Worm (Caenorhabditis elegans) whole organism, L4 larva: ENCODE measurements around the gene F21C10.3.

Experiments used
- D1046.2 ChIP-seq: fragments of 200-800 bp; sonication (Bioruptor generic); IDR thresholded peaks from 2 replicates; pipeline ENCODE4 v1.3.6; 2022; ENCODE audit warnings: missing genetic modification characterization, missing compliant biosample characterization
- R02D3.7 ChIP-seq: fragments of 150-350 bp; sonication (generic microtip); optimal IDR thresholded peaks from 3 replicates; lab custom pipeline; 2014; ENCODE audit warnings: missing biosample characterization, missing genetic modification characterization
- T20F7.1 ChIP-seq: fragments of 200-800 bp; sonication (Bioruptor generic); optimal IDR thresholded peaks from 2 replicates; lab custom pipeline; 2018; ENCODE audit warnings: mild to moderate bottlenecking, missing genetic modification characterization, missing compliant biosample characterization
- Y5F2A.4 ChIP-seq: fragments of 200-800 bp; sonication (Bioruptor generic); optimal IDR thresholded peaks from 2 replicates; lab custom pipeline; 2018; ENCODE audit warnings: mild to moderate bottlenecking, missing genetic modification characterization, missing compliant biosample characterization
- ZK546.5 ChIP-seq, 2 experiments: sonication (generic microtip); optimal IDR thresholded peaks; 2 replicates each; lab custom pipeline; 2017; ENCODE audit warnings: missing biosample characterization in 2 of 2, missing genetic modification characterization in 2 of 2
- aha-1 ChIP-seq: fragments of 150-350 bp; peaks from one replicate; lab custom pipeline; 2014; ENCODE audit warnings: missing biosample characterization, missing genetic modification characterization
- aly-2 ChIP-seq: sonication (generic microtip); optimal IDR thresholded peaks from 2 replicates; lab custom pipeline; 2018; ENCODE audit warnings: missing biosample characterization, missing genetic modification characterization
- ama-1 ChIP-seq: fragments of 150-350 bp; optimal IDR thresholded peaks from 2 replicates; lab custom pipeline; 2014; ENCODE audit warnings: inconsistent platforms, mixed read lengths
- ceh-62 ChIP-seq: sonication (generic microtip); optimal IDR thresholded peaks from 2 replicates; lab custom pipeline; 2017; ENCODE audit warnings: missing biosample characterization, missing genetic modification characterization
- cey-2 ChIP-seq: sonication (generic microtip); optimal IDR thresholded peaks from 3 replicates; lab custom pipeline; 2017; ENCODE audit warnings: missing genetic modification characterization, mild to moderate bottlenecking, missing compliant biosample characterization, antibody characterized with exemption, borderline replicate concordance; ENCODE audit not compliant: insufficient read depth
- daf-16 ChIP-seq, 3 experiments: sonication (generic microtip); optimal IDR thresholded peaks; 2 replicates each; lab custom pipeline; 2016 to 2017; ENCODE audit warnings: missing genetic modification characterization in 3 of 3, missing genetic modification reagents in 3 of 3, mild to moderate bottlenecking in 2 of 3, missing compliant biosample characterization in 2 of 3, missing biosample characterization in 1 of 3, moderate library complexity in 1 of 3
- daf-19 ChIP-seq: fragments of 200-800 bp; sonication (Bioruptor generic); conservative IDR thresholded peaks from 2 replicates; pipeline ENCODE4 v1.3.6; 2022; ENCODE audit warnings: missing genetic modification characterization, missing compliant biosample characterization
- daf-8 ChIP-seq: fragments of 200-800 bp; sonication (Bioruptor generic); IDR thresholded peaks from 2 replicates; pipeline ENCODE4 v1.3.6; 2022; ENCODE audit warnings: missing genetic modification characterization, missing compliant biosample characterization
- dmd-6 ChIP-seq: fragments of 200-800 bp; sonication (Bioruptor generic); IDR thresholded peaks from 2 replicates; pipeline ENCODE4 v1.3.6; 2022; ENCODE audit warnings: missing genetic modification reagents, missing genetic modification characterization, missing compliant biosample characterization
- dmd-8 ChIP-seq: fragments of 200-800 bp; sonication (Bioruptor generic); IDR thresholded peaks from 2 replicates; pipeline ENCODE4 v1.3.6; 2022; ENCODE audit warnings: missing genetic modification characterization, missing compliant biosample characterization
- dve-1 ChIP-seq: sonication (generic microtip); optimal IDR thresholded peaks from 2 replicates; lab custom pipeline; 2017; ENCODE audit warnings: antibody characterized with exemption, mild to moderate bottlenecking, missing genetic modification characterization, missing compliant biosample characterization; ENCODE audit not compliant: insufficient read depth
- hif-1 ChIP-seq, 2 experiments: sonication (generic microtip); optimal IDR thresholded peaks; 2 replicates each; lab custom pipeline; 2016 to 2017; ENCODE audit warnings: missing compliant biosample characterization in 2 of 2, missing genetic modification characterization in 2 of 2, missing genetic modification reagents in 2 of 2, missing genotype in 2 of 2, mild to moderate bottlenecking in 1 of 2
- hlh-11 ChIP-seq: fragments of 200-800 bp; sonication (Bioruptor generic); optimal IDR thresholded peaks from 2 replicates; lab custom pipeline; 2018; ENCODE audit warnings: mild to moderate bottlenecking, missing genetic modification characterization, missing compliant biosample characterization
- hlh-30 ChIP-seq: sonication (generic microtip); optimal IDR thresholded peaks from 2 replicates; lab custom pipeline; 2017; ENCODE audit warnings: antibody characterized with exemption, mild to moderate bottlenecking, missing genetic modification characterization, missing compliant biosample characterization; ENCODE audit not compliant: insufficient read depth
- hmg-1.1 ChIP-seq: fragments of 200-800 bp; sonication (Bioruptor generic); IDR thresholded peaks from 2 replicates; pipeline ENCODE4 v1.3.6; 2022; ENCODE audit warnings: missing genetic modification reagents, missing genetic modification characterization, missing compliant biosample characterization
- lim-7 ChIP-seq: fragments of 200-800 bp; sonication (Bioruptor generic); IDR thresholded peaks from 2 replicates; pipeline ENCODE4 v1.3.6; 2022; ENCODE audit warnings: missing genetic modification characterization, missing compliant biosample characterization
- lin-39 ChIP-seq: fragments of 150-350 bp; optimal IDR thresholded peaks from 2 replicates; lab custom pipeline; 2014; ENCODE audit warnings: missing biosample characterization, missing genetic modification reagents, missing genetic modification characterization
- madf-9 ChIP-seq: fragments of 200-800 bp; sonication (Bioruptor generic); conservative IDR thresholded peaks from 2 replicates; pipeline ENCODE4 v1.3.6; 2022; ENCODE audit warnings: missing genetic modification reagents, missing genetic modification characterization, missing compliant biosample characterization
- mdl-1 ChIP-seq, 2 experiments: fragments of 150-350 bp in 1 of 2; sonication (generic microtip) in 1 of 2; optimal IDR thresholded peaks; 2 replicates each; lab custom pipeline; 2014 to 2017; ENCODE audit warnings: missing biosample characterization in 2 of 2, missing genetic modification characterization in 2 of 2
- mdt-29 ChIP-seq: fragments of 200-800 bp; sonication (Bioruptor generic); IDR thresholded peaks from 2 replicates; pipeline ENCODE4 v1.3.6; 2022; ENCODE audit warnings: missing genetic modification reagents, missing genetic modification characterization, missing compliant biosample characterization
- mep-1 ChIP-seq: fragments of 150-350 bp; sonication (generic microtip); optimal IDR thresholded peaks from 3 replicates; lab custom pipeline; 2014; ENCODE audit warnings: missing biosample characterization, missing genetic modification characterization
- mes-2 ChIP-seq: sonication (generic microtip); optimal IDR thresholded peaks from 2 replicates; lab custom pipeline; 2016; ENCODE audit warnings: missing genotype, mild to moderate bottlenecking, missing genetic modification characterization, missing compliant biosample characterization; ENCODE audit not compliant: poor library complexity, severe bottlenecking
- nhr-28 ChIP-seq: fragments of 150-350 bp; optimal IDR thresholded peaks from 2 replicates; lab custom pipeline; 2014; ENCODE audit warnings: missing biosample characterization, missing genetic modification characterization
- nhr-42 ChIP-seq: fragments of 200-800 bp; sonication (Bioruptor generic); IDR thresholded peaks from 2 replicates; pipeline ENCODE4 v1.3.6; 2022; ENCODE audit warnings: missing genetic modification characterization, missing compliant biosample characterization
- nhr-6 ChIP-seq: fragments of 150-350 bp; optimal IDR thresholded peaks from 2 replicates; lab custom pipeline; 2014; ENCODE audit warnings: missing biosample characterization, missing genetic modification characterization
- nhr-77 ChIP-seq: fragments of 150-350 bp; optimal IDR thresholded peaks from 2 replicates; lab custom pipeline; 2014; ENCODE audit warnings: missing biosample characterization, missing genetic modification characterization
- pha-4 ChIP-seq, 2 experiments: fragments of 150-350 bp in 1 of 2; fragments of 200-800 bp in 1 of 2; sonication (Bioruptor generic) in 1 of 2; IDR thresholded peaks in 1 of 2; optimal IDR thresholded peaks in 1 of 2; 2 replicates each; pipeline versions ENCODE4 v1.3.6 to Lab custom; 2014 to 2022; ENCODE audit warnings: missing genetic modification characterization in 2 of 2, missing genetic modification reagents in 2 of 2, missing biosample characterization in 1 of 2, missing compliant biosample characterization in 1 of 2
- pqm-1 ChIP-seq: sonication (generic microtip); optimal IDR thresholded peaks from 2 replicates; lab custom pipeline; 2017; ENCODE audit warnings: missing biosample characterization, missing genetic modification characterization
- snpc-1.2 ChIP-seq: fragments of 200-800 bp; sonication (Bioruptor generic); IDR thresholded peaks from 2 replicates; pipeline ENCODE4 v1.3.6; 2022; ENCODE audit warnings: missing genetic modification reagents, missing genetic modification characterization, missing compliant biosample characterization
- unc-130 ChIP-seq: sonication (generic microtip); optimal IDR thresholded peaks from 2 replicates; lab custom pipeline; 2016; ENCODE audit warnings: missing genetic modification reagents, missing genetic modification characterization, missing compliant biosample characterization
- unc-62 ChIP-seq, 3 experiments: fragments of 150-350 bp in 1 of 3; sonication (generic microtip); optimal IDR thresholded peaks in 2 of 3; peaks in 1 of 3; 1 replicate in 1 of 3; 2 replicates in 2 of 3; lab custom pipeline; 2014 to 2017; ENCODE audit warnings: missing biosample characterization in 3 of 3, missing genetic modification characterization in 3 of 3, missing genetic modification reagents in 3 of 3, missing genotype in 1 of 3
- zag-1 ChIP-seq: fragments of 150-350 bp; optimal IDR thresholded peaks from 2 replicates; lab custom pipeline; 2014; ENCODE audit warnings: missing biosample characterization, missing genetic modification characterization
- zfp-3 ChIP-seq: fragments of 200-800 bp; sonication (Bioruptor generic); conservative IDR thresholded peaks from 2 replicates; pipeline ENCODE4 v1.3.6; 2022; ENCODE audit warnings: missing genetic modification reagents, missing genetic modification characterization, missing compliant biosample characterization
- ztf-11 ChIP-seq: fragments of 150-350 bp; optimal IDR thresholded peaks from 2 replicates; lab custom pipeline; 2014; ENCODE audit warnings: missing biosample characterization, missing genetic modification characterization
- ztf-7 ChIP-seq: fragments of 150-350 bp; optimal IDR thresholded peaks from 2 replicates; lab custom pipeline; 2014; ENCODE audit warnings: missing biosample characterization, missing genetic modification characterization

Gene F21C10.3

ce11 chrV:9079965-9080432 lies 47.9 kb upstream of the F21C10.3 start (continued):
- TF ChIP-seq mdl-1 (tag; optimal IDR thresholded peaks at IDR 0.05; lab: Kevin White, UChicago): peak in 1 of 2 experiments; percentile 51

ce11 chrV:9081410-9081809 lies 46.5 kb upstream of the F21C10.3 start:
- TF ChIP-seq nhr-77 (peak; percentile 4), ztf-7 (tag; lab: Kevin White, UChicago) (no peak), ama-1 (no peak), T20F7.1 (GFP tag; lab: Kevin White, UChicago) (no peak), lim-7 (GFP tag; lab: Robert Waterston, UW) (no peak), D1046.2 (GFP tag; lab: Robert Waterston, UW) (no peak), dmd-8 (GFP tag; lab: Robert Waterston, UW) (no peak), hlh-30 (tag; lab: Kevin White, UChicago) (peak; percentile 29), hlh-11 (tag; lab: Kevin White, UChicago) (peak; percentile 57), pqm-1 (tag; lab: Kevin White, UChicago) (peak; percentile 44), nhr-6 (tag; lab: Kevin White, UChicago) (no peak), ceh-62 (tag; lab: Kevin White, UChicago) (no peak), aly-2 (tag; lab: Kevin White, UChicago) (no peak), R02D3.7 (tag; lab: Kevin White, UChicago) (no peak), unc-130 (GFP tag; lab: Kevin White, UChicago) (no peak), hif-1 (tag; optimal IDR thresholded peaks at IDR 0.05; lab: Kevin White, UChicago) (peak in 1 of 2 experiments; percentile 16), daf-16 (GFP tag; optimal IDR thresholded peaks at IDR 0.05; lab: Kevin White, UChicago) (no peak), daf-16 (tag; optimal IDR thresholded peaks at IDR 0.05; lab: Kevin White, UChicago) (peak; percentile 71), pha-4 (GFP tag; IDR thresholded peaks at IDR 0.05; lab: Robert Waterston, UW) (no peak), pha-4 (tag; optimal IDR thresholded peaks at IDR 0.05; lab: Kevin White, UChicago) (peak; percentile 62), nhr-28 (tag; lab: Kevin White, UChicago) (peak; percentile 38), aha-1 (tag; lab: Kevin White, UChicago) (peak; percentile 65), nhr-42 (GFP tag; lab: Robert Waterston, UW) (no peak), dve-1 (tag; lab: Kevin White, UChicago) (peak; percentile 70), snpc-1.2 (GFP tag; lab: Robert Waterston, UW) (no peak), ZK546.5 (tag; optimal IDR thresholded peaks at IDR 0.05; lab: Kevin White, UChicago) (no peak)
- TF ChIP-seq, all 104 proteins: peak for 10

- TF ChIP-seq Y5F2A.4: no peak
- no peak for TF ChIP-seq zfp-3
- TF ChIP-seq unc-62 (GFP tag; optimal IDR thresholded peaks at IDR 0.05 in 1 of 2; lab: Kevin White, UChicago): peak in 1 of 2 experiments; percentile 95
- TF ChIP-seq unc-62 (tag; optimal IDR thresholded peaks at IDR 0.05; lab: Kevin White, UChicago): no peak
- no peak for TF ChIP-seq daf-8 (GFP tag; lab: Robert Waterston, UW)
- no peak for TF ChIP-seq T20F7.1 (GFP tag; lab: Kevin White, UChicago)
- TF ChIP-seq hlh-11 (tag; lab: Kevin White, UChicago): peak; percentile 9
- peak; percentile 37 for TF ChIP-seq nhr-28 (tag; lab: Kevin White, UChicago)
- TF ChIP-seq mep-1 (tag; lab: Kevin White, UChicago): no peak
Measured at ce11 chrV:9082350-9082749, 45.5 kb upstream of the F21C10.3 start.

- TF ChIP-seq dmd-6 (GFP tag; lab: Robert Waterston, UW) (0 out of 2 replicates have a peak, but pooled peaks have one; percentile 30), mdl-1 (tag; optimal IDR thresholded peaks at IDR 0.05; lab: Kevin White, UChicago) (peak in 1 of 2 experiments; percentile 24), hlh-30 (tag; lab: Kevin White, UChicago) (no peak), nhr-28 (tag; lab: Kevin White, UChicago) (peak; percentile 48)
Measured at ce11 chrV:9084252-9084651, 43.6 kb upstream of the F21C10.3 start.

ce11 chrV:9085845-9086244 lies 42.0 kb upstream of the F21C10.3 start:
- TF ChIP-seq lin-39 (tag; lab: Kevin White, UChicago): no peak
- TF ChIP-seq mdt-29 (GFP tag; lab: Robert Waterston, UW): no peak
- TF ChIP-seq madf-9: no peak
- no peak for TF ChIP-seq zag-1 (tag; lab: Kevin White, UChicago)
- TF ChIP-seq daf-16 (GFP tag; optimal IDR thresholded peaks at IDR 0.05; lab: Kevin White, UChicago): no peak
- TF ChIP-seq daf-16 (tag; optimal IDR thresholded peaks at IDR 0.05; lab: Kevin White, UChicago): peak; percentile 25
- TF ChIP-seq mes-2 (tag; lab: Kevin White, UChicago): peak; percentile 30
- peak; percentile 31 for TF ChIP-seq dve-1 (tag; lab: Kevin White, UChicago)
- TF ChIP-seq cey-2 (tag; lab: Kevin White, UChicago): peak; percentile 17
- no peak for TF ChIP-seq daf-19
- TF ChIP-seq hmg-1.1 (GFP tag; lab: Robert Waterston, UW): 0 out of 2 replicates have a peak, but pooled peaks have one; percentile 19
- TF ChIP-seq hlh-30 (tag; lab: Kevin White, UChicago): peak; percentile 62
- TF ChIP-seq aha-1 (tag; lab: Kevin White, UChicago): peak; percentile 26
- no peak for TF ChIP-seq ztf-11
